Worm (Caenorhabditis elegans): Measurements from ENCODE around the gene acds-10.

acds-10 gene

ce11 chrV:5747519-5747918 lies at the start of gene acds-10:
Gene acds-10 (plus strand): TSS chrV:5747819.
- TF ChIP-seq hnd-1 (tag; optimal IDR thresholded peaks at IDR 0.05), result no peak
- TF ChIP-seq ets-7 (tag; optimal IDR thresholded peaks at IDR 0.05), result no peak
- no peak for TF ChIP-seq ama-1 (optimal IDR thresholded peaks at IDR 0.05)
- no peak for TF ChIP-seq pes-1 (GFP tag; IDR thresholded peaks at IDR 0.05)
- TF ChIP-seq flt-1 (GFP tag; IDR thresholded peaks at IDR 0.05), result no peak

ce11 chrV:5699835-5700441 lies 47.7 kb upstream of the acds-10 start, which contains the start of gene clec-1:
Gene clec-1 (plus strand): TSS chrV:5700154.
- TF ChIP-seq aly-1 (tag; optimal IDR thresholded peaks at IDR 0.05), result no peak
- TF ChIP-seq B0310.2 (tag; optimal IDR thresholded peaks at IDR 0.05), result no peak
- no peak for TF ChIP-seq ceh-13 (GFP tag; optimal IDR thresholded peaks at IDR 0.05)
- no peak for TF ChIP-seq tbx-37 (GFP tag; conservative IDR thresholded peaks at IDR 0.05)
- TF ChIP-seq flt-1 (GFP tag; IDR thresholded peaks at IDR 0.05), result no peak
- TF ChIP-seq scrt-1 (GFP tag; IDR thresholded peaks at IDR 0.05), result no peak
- no peak for TF ChIP-seq pes-1 (GFP tag; IDR thresholded peaks at IDR 0.05)
- no peak for TF ChIP-seq ets-7 (tag; optimal IDR thresholded peaks at IDR 0.05)
- TF ChIP-seq tbx-11 (GFP tag; IDR thresholded peaks at IDR 0.05), result no peak
- TF ChIP-seq ceh-36 (tag; optimal IDR thresholded peaks at IDR 0.05), result no peak
- no peak for TF ChIP-seq hnd-1 (tag; optimal IDR thresholded peaks at IDR 0.05)
- no peak for TF ChIP-seq F13C5.2 (tag; optimal IDR thresholded peaks at IDR 0.05)
- no peak for TF ChIP-seq hmbx-1 (tag; optimal IDR thresholded peaks at IDR 0.05)

ce11 chrV:5701106-5701505 lies 46.5 kb upstream of the acds-10 start:
- TF ChIP-seq pes-1 (GFP tag; IDR thresholded peaks at IDR 0.05) (no peak), aly-1 (tag; optimal IDR thresholded peaks at IDR 0.05) (no peak)

ce11 chrV:5704467-5704866 lies 43.2 kb upstream of the acds-10 start:
- TF ChIP-seq tbx-11 (GFP tag; IDR thresholded peaks at IDR 0.05), result no peak
- no peak for TF ChIP-seq hmg-4 (GFP tag; optimal IDR thresholded peaks at IDR 0.05)
- no peak for TF ChIP-seq tbx-37 (GFP tag; conservative IDR thresholded peaks at IDR 0.05)
- TF ChIP-seq ets-7 (tag; optimal IDR thresholded peaks at IDR 0.05), result no peak
- TF ChIP-seq pes-1 (GFP tag; IDR thresholded peaks at IDR 0.05), result no peak
- TF ChIP-seq hnd-1 (tag; optimal IDR thresholded peaks at IDR 0.05), result no peak
- TF ChIP-seq ceh-36 (tag; optimal IDR thresholded peaks at IDR 0.05), result no peak
- no peak for TF ChIP-seq scrt-1 (GFP tag; IDR thresholded peaks at IDR 0.05)
- no peak for TF ChIP-seq sea-1 (GFP tag; conservative IDR thresholded peaks at IDR 0.05)
- no peak for TF ChIP-seq ceh-13 (GFP tag; optimal IDR thresholded peaks at IDR 0.05)
- no peak for TF ChIP-seq tra-4 (tag; optimal IDR thresholded peaks at IDR 0.05)
- no peak for TF ChIP-seq hmbx-1 (tag; optimal IDR thresholded peaks at IDR 0.05)
- TF ChIP-seq F13C5.2 (tag; optimal IDR thresholded peaks at IDR 0.05), result no peak

- TF ChIP-seq hnd-1 (tag; optimal IDR thresholded peaks at IDR 0.05), result no peak
- no peak for TF ChIP-seq ceh-13 (GFP tag; optimal IDR thresholded peaks at IDR 0.05)
- no peak for TF ChIP-seq scrt-1 (GFP tag; IDR thresholded peaks at IDR 0.05)
- TF ChIP-seq F13C5.2 (tag; optimal IDR thresholded peaks at IDR 0.05), result no peak
- no peak for TF ChIP-seq tbx-11 (GFP tag; IDR thresholded peaks at IDR 0.05)
- no peak for TF ChIP-seq B0310.2 (tag; optimal IDR thresholded peaks at IDR 0.05)
- no peak for TF ChIP-seq flt-1 (GFP tag; IDR thresholded peaks at IDR 0.05)
- no peak for TF ChIP-seq aly-1 (tag; optimal IDR thresholded peaks at IDR 0.05)
- TF ChIP-seq ama-1 (optimal IDR thresholded peaks at IDR 0.05), result no peak
- no peak for TF ChIP-seq tbx-37 (GFP tag; conservative IDR thresholded peaks at IDR 0.05)
- TF ChIP-seq ets-7 (tag; optimal IDR thresholded peaks at IDR 0.05), result no peak
- TF ChIP-seq hmg-4 (GFP tag; optimal IDR thresholded peaks at IDR 0.05), result no peak
- TF ChIP-seq ceh-36 (tag; optimal IDR thresholded peaks at IDR 0.05), result no peak
- TF ChIP-seq pes-1 (GFP tag; IDR thresholded peaks at IDR 0.05), result no peak
- no peak for TF ChIP-seq sea-1 (GFP tag; conservative IDR thresholded peaks at IDR 0.05)
These were observed 42.1 kb upstream of the acds-10 start, which contains the start of gene peli-1 for ce11 chrV:5705510-5705909. Gene peli-1 (plus strand): TSS chrV:5705810.

- TF ChIP-seq ama-1 (optimal IDR thresholded peaks at IDR 0.05) (no peak), ets-7 (tag; optimal IDR thresholded peaks at IDR 0.05) (no peak), hmg-4 (GFP tag; optimal IDR thresholded peaks at IDR 0.05) (no peak), hmbx-1 (tag; optimal IDR thresholded peaks at IDR 0.05) (no peak), tbx-11 (GFP tag; IDR thresholded peaks at IDR 0.05) (no peak), ceh-13 (GFP tag; optimal IDR thresholded peaks at IDR 0.05) (no peak)
These were observed 39.3 kb upstream of the acds-10 start for ce11 chrV:5708331-5708730.

ce11 chrV:5712189-5712588 lies 35.4 kb upstream of the acds-10 start:
- no peak for TF ChIP-seq tbx-11 (GFP tag; IDR thresholded peaks at IDR 0.05)
- TF ChIP-seq ceh-36 (tag; optimal IDR thresholded peaks at IDR 0.05), result no peak
- TF ChIP-seq aly-1 (tag; optimal IDR thresholded peaks at IDR 0.05), result no peak
- no peak for TF ChIP-seq hnd-1 (tag; optimal IDR thresholded peaks at IDR 0.05)
- no peak for TF ChIP-seq B0310.2 (tag; optimal IDR thresholded peaks at IDR 0.05)
- no peak for TF ChIP-seq tra-4 (tag; optimal IDR thresholded peaks at IDR 0.05)
- no peak for TF ChIP-seq tbx-37 (GFP tag; conservative IDR thresholded peaks at IDR 0.05)
- no peak for TF ChIP-seq sea-1 (GFP tag; conservative IDR thresholded peaks at IDR 0.05)
- no peak for TF ChIP-seq scrt-1 (GFP tag; IDR thresholded peaks at IDR 0.05)
- no peak for TF ChIP-seq F13C5.2 (tag; optimal IDR thresholded peaks at IDR 0.05)
- TF ChIP-seq pes-1 (GFP tag; IDR thresholded peaks at IDR 0.05), result no peak
- TF ChIP-seq hmg-4 (GFP tag; optimal IDR thresholded peaks at IDR 0.05), result no peak
- no peak for TF ChIP-seq ceh-13 (GFP tag; optimal IDR thresholded peaks at IDR 0.05)
- TF ChIP-seq flt-1 (GFP tag; IDR thresholded peaks at IDR 0.05), result no peak
- no peak for TF ChIP-seq hmbx-1 (tag; optimal IDR thresholded peaks at IDR 0.05)
- no peak for TF ChIP-seq ets-7 (tag; optimal IDR thresholded peaks at IDR 0.05)
- TF ChIP-seq ama-1 (optimal IDR thresholded peaks at IDR 0.05), result no peak

ce11 chrV:5712652-5713051 lies 35.0 kb upstream of the acds-10 start, which contains the start of gene gcst-1:
Gene gcst-1 (plus strand): TSS chrV:5712928.
- no peak for TF ChIP-seq ama-1 (optimal IDR thresholded peaks at IDR 0.05)
- TF ChIP-seq pes-1 (GFP tag; IDR thresholded peaks at IDR 0.05), result no peak
- no peak for TF ChIP-seq tbx-11 (GFP tag; IDR thresholded peaks at IDR 0.05)
- no peak for TF ChIP-seq hmbx-1 (tag; optimal IDR thresholded peaks at IDR 0.05)
- no peak for TF ChIP-seq tbx-37 (GFP tag; conservative IDR thresholded peaks at IDR 0.05)
- TF ChIP-seq sea-1 (GFP tag; conservative IDR thresholded peaks at IDR 0.05), result no peak
- TF ChIP-seq hmg-4 (GFP tag; optimal IDR thresholded peaks at IDR 0.05), result no peak
- no peak for TF ChIP-seq tra-4 (tag; optimal IDR thresholded peaks at IDR 0.05)
- TF ChIP-seq hnd-1 (tag; optimal IDR thresholded peaks at IDR 0.05), result no peak
- TF ChIP-seq ceh-13 (GFP tag; optimal IDR thresholded peaks at IDR 0.05), result no peak
- TF ChIP-seq ceh-36 (tag; optimal IDR thresholded peaks at IDR 0.05), result no peak
- no peak for TF ChIP-seq ets-7 (tag; optimal IDR thresholded peaks at IDR 0.05)

All from whole organism, early embryonic.